Worm (Caenorhabditis elegans) whole organism, L3 larva: Measurements from ENCODE around the gene repo-1.

ENCODE experiments used
- ceh-82 ChIP-seq: fragments of 150-350 bp; optimal IDR thresholded peaks from 2 replicates; lab custom pipeline; 2014; ENCODE audit warnings: missing biosample characterization, missing genetic modification characterization
- elt-3 ChIP-seq, 3 experiments: fragments of 150-350 bp in 1 of 3; sonication (generic microtip) in 2 of 3; optimal IDR thresholded peaks; 2 replicates in 2 of 3; 4 replicates in 1 of 3; lab custom pipeline; 2014 to 2017; ENCODE audit warnings: missing biosample characterization in 3 of 3, missing genetic modification characterization in 3 of 3
- fkh-10 ChIP-seq: sonication (generic microtip); optimal IDR thresholded peaks from 2 replicates; lab custom pipeline; 2017; ENCODE audit warnings: missing biosample characterization, missing genetic modification reagents, missing genetic modification characterization
- jun-1 ChIP-seq: fragments of 150-350 bp; optimal IDR thresholded peaks from 2 replicates; lab custom pipeline; 2014; ENCODE audit warnings: missing biosample characterization, missing genetic modification reagents, missing genetic modification characterization
- lin-15B ChIP-seq: fragments of 150-350 bp; optimal IDR thresholded peaks from 2 replicates; lab custom pipeline; 2014; ENCODE audit warnings: missing biosample characterization, missing genetic modification characterization
- mdl-1 ChIP-seq: fragments of 150-350 bp; optimal IDR thresholded peaks from 2 replicates; lab custom pipeline; 2014; ENCODE audit warnings: missing biosample characterization, missing genetic modification characterization
- sea-2 ChIP-seq: fragments of 150-350 bp; sonication (generic microtip); optimal IDR thresholded peaks from 4 replicates; lab custom pipeline; 2014; ENCODE audit warnings: missing biosample characterization, missing genetic modification reagents, missing genetic modification characterization
- skn-1 ChIP-seq: fragments of 150-350 bp; optimal IDR thresholded peaks from 2 replicates; lab custom pipeline; 2014; ENCODE audit warnings: missing biosample characterization, missing genetic modification characterization
- tbx-2 ChIP-seq: sonication (generic microtip); optimal IDR thresholded peaks from 2 replicates; lab custom pipeline; 2016; ENCODE audit warnings: mild to moderate bottlenecking, missing genetic modification characterization, missing compliant biosample characterization
- unc-39 ChIP-seq: sonication (generic microtip); optimal IDR thresholded peaks from 4 replicates; lab custom pipeline; 2017; ENCODE audit warnings: missing biosample characterization, missing genetic modification characterization
- unc-62 ChIP-seq: fragments of 150-350 bp; sonication (generic microtip); optimal IDR thresholded peaks from 4 replicates; lab custom pipeline; 2014; ENCODE audit warnings: missing biosample characterization, missing genetic modification reagents, missing genetic modification characterization

DNA sequence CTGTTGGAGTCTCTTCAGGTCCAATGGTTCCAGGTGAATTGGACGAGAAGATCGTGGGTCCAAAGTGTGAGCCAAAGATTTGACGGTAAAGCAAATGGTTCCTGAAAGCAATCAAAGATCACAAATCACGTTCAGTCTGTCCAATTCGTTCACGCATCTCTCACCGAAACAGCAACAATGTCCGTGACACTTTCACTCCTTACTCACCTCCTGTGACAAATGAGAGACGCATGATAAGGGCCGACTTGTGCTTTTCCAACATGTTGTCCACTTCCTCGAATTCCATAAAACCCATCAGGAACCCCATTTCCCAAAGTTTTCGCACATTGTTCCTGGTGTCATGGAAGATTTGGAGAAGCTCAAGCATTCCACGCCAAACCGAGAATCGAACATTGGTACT is 43.8 kb upstream of the repo-1 start:
- TF ChIP-seq sea-2 (no peak), jun-1 (tag; lab: Kevin White, UChicago) (no peak), lin-15B (no peak), skn-1 (tag; lab: Kevin White, UChicago) (no peak), fkh-10 (GFP tag; lab: Kevin White, UChicago) (no peak), elt-3 (tag; optimal IDR thresholded peaks at IDR 0.05; lab: Kevin White, UChicago) (no peak), unc-62 (GFP tag; lab: Kevin White, UChicago) (no peak), mdl-1 (tag; lab: Kevin White, UChicago) (no peak), unc-39 (tag; lab: Kevin White, UChicago) (no peak), ceh-82 (tag; lab: Kevin White, UChicago) (no peak), tbx-2 (tag; lab: Kevin White, UChicago) (no peak)
